Worm (Caenorhabditis elegans) whole organism, L3 larva: ENCODE measurements around the gene ser-4.

Source experiments
- ama-1 ChIP-seq: fragments of 150-350 bp; optimal IDR thresholded peaks from 2 replicates; lab custom pipeline; 2018
- elt-1 ChIP-seq: fragments of 150-350 bp; optimal IDR thresholded peaks from 2 replicates; lab custom pipeline; 2014; ENCODE audit warnings: missing biosample characterization, missing genetic modification characterization
- lin-39 ChIP-seq: fragments of 150-350 bp; optimal IDR thresholded peaks from 2 replicates; lab custom pipeline; 2018; ENCODE audit warnings: missing biosample characterization, missing genetic modification reagents, missing genetic modification characterization
- nhr-11 ChIP-seq: fragments of 150-350 bp; optimal IDR thresholded peaks from 2 replicates; lab custom pipeline; 2014; ENCODE audit warnings: missing biosample characterization, missing genetic modification characterization
- nhr-23 ChIP-seq: fragments of 150-350 bp; optimal IDR thresholded peaks from 2 replicates; lab custom pipeline; 2014; ENCODE audit warnings: missing biosample characterization, missing genetic modification reagents, missing genetic modification characterization
- nhr-77 ChIP-seq: fragments of 150-350 bp; optimal IDR thresholded peaks from 2 replicates; lab custom pipeline; 2014; ENCODE audit warnings: missing biosample characterization, missing genetic modification characterization
- skn-1 ChIP-seq: fragments of 150-350 bp; optimal IDR thresholded peaks from 2 replicates; lab custom pipeline; 2014; ENCODE audit warnings: missing biosample characterization, missing genetic modification characterization
- unc-62 ChIP-seq: fragments of 150-350 bp; sonication (generic microtip); optimal IDR thresholded peaks from 4 replicates; lab custom pipeline; 2014; ENCODE audit warnings: missing biosample characterization, missing genetic modification reagents, missing genetic modification characterization

ce11 chrIII:1743081-1743480 is 10.2 kb upstream of the ser-4 start:
- no peak for TF ChIP-seq skn-1
- TF ChIP-seq nhr-11 (tag; lab: Kevin White, UChicago), result no peak
- TF ChIP-seq lin-39 (tag; lab: Kevin White, UChicago), result no peak
- no peak for TF ChIP-seq nhr-77 (tag; lab: Kevin White, UChicago)
- no peak for TF ChIP-seq elt-1 (tag; lab: Kevin White, UChicago)
- TF ChIP-seq unc-62 (GFP tag; lab: Kevin White, UChicago), result no peak
- TF ChIP-seq ama-1 (lab: Kevin White, UChicago), result no peak
- TF ChIP-seq nhr-23 (tag; lab: Kevin White, UChicago), result no peak
